Worm (Caenorhabditis elegans) whole organism, young adult: Measurements from ENCODE around the gene T22C8.1.

ENCODE experiments used
- B0019.2 ChIP-seq: fragments of 200-800 bp; sonication (Bioruptor generic); conservative IDR thresholded peaks from 2 replicates; pipeline ENCODE4 v1.3.6; 2022; ENCODE audit warnings: missing genetic modification reagents, missing genetic modification characterization, missing compliant biosample characterization
- B0261.1 ChIP-seq: sonication (generic microtip); optimal IDR thresholded peaks from 2 replicates; lab custom pipeline; 2016; ENCODE audit warnings: mild to moderate bottlenecking, missing genetic modification characterization, moderate library complexity, missing compliant biosample characterization
- C17E4.6 ChIP-seq: fragments of 200-800 bp; sonication (Bioruptor generic); IDR thresholded peaks from 2 replicates; pipeline ENCODE4 v1.3.6; 2022; ENCODE audit warnings: missing genetic modification reagents, missing genetic modification characterization, missing compliant biosample characterization
- D2030.7 ChIP-seq: fragments of 200-800 bp; sonication (Bioruptor generic); IDR thresholded peaks from 2 replicates; pipeline ENCODE4 v1.3.6; 2022; ENCODE audit warnings: missing genetic modification reagents, missing genetic modification characterization, missing compliant biosample characterization
- F10E7.11 ChIP-seq: sonication (generic microtip); optimal IDR thresholded peaks from 2 replicates; lab custom pipeline; 2017; ENCODE audit warnings: mild to moderate bottlenecking, missing genetic modification characterization, moderate library complexity, missing compliant biosample characterization
- F22D6.2 ChIP-seq: sonication (generic microtip); optimal IDR thresholded peaks from 2 replicates; lab custom pipeline; 2016; ENCODE audit warnings: mild to moderate bottlenecking, missing genetic modification characterization, missing compliant biosample characterization
- F55B11.4 ChIP-seq: sonication (generic microtip); optimal IDR thresholded peaks from 2 replicates; lab custom pipeline; 2016; ENCODE audit warnings: missing compliant biosample characterization, missing genetic modification characterization, borderline replicate concordance; ENCODE audit not compliant: insufficient read depth
- F57A8.1 ChIP-seq: fragments of 200-800 bp; sonication (Bioruptor generic); optimal IDR thresholded peaks from 2 replicates; lab custom pipeline; 2018; ENCODE audit warnings: mild to moderate bottlenecking, missing genetic modification characterization, moderate library complexity, missing compliant biosample characterization
- K11D2.4 ChIP-seq: fragments of 200-800 bp; sonication (Bioruptor generic); IDR thresholded peaks from 2 replicates; pipeline ENCODE4 v1.3.6; 2022; ENCODE audit warnings: missing genetic modification reagents, missing genetic modification characterization, missing compliant biosample characterization
- Y53F4B.3 ChIP-seq: fragments of 200-800 bp; sonication (Bioruptor generic); IDR thresholded peaks from 2 replicates; pipeline ENCODE4 v1.3.6; 2022; ENCODE audit warnings: missing genetic modification reagents, missing genetic modification characterization, missing compliant biosample characterization
- Y79H2A.3 ChIP-seq: fragments of 200-800 bp; sonication (Bioruptor generic); conservative IDR thresholded peaks from 2 replicates; pipeline ENCODE4 v1.3.6; 2022; ENCODE audit warnings: missing genetic modification reagents, missing genetic modification characterization, missing compliant biosample characterization
- Y95B8A.8 ChIP-seq: fragments of 200-800 bp; sonication (Bioruptor generic); IDR thresholded peaks from 2 replicates; pipeline ENCODE4 v1.3.6; 2022; ENCODE audit warnings: missing genetic modification reagents, missing genetic modification characterization, missing compliant biosample characterization
- aptf-2 ChIP-seq: fragments of 200-800 bp; sonication (Bioruptor generic); conservative IDR thresholded peaks from 2 replicates; pipeline ENCODE4 v1.3.6; 2022; ENCODE audit warnings: missing genetic modification reagents, missing genetic modification characterization, missing compliant biosample characterization
- athp-1 ChIP-seq: sonication (generic microtip); optimal IDR thresholded peaks from 2 replicates; lab custom pipeline; 2017; ENCODE audit warnings: mild to moderate bottlenecking, missing genetic modification characterization, missing compliant biosample characterization
- attf-5 ChIP-seq: fragments of 200-800 bp; sonication (Bioruptor generic); optimal IDR thresholded peaks from 2 replicates; lab custom pipeline; 2018; ENCODE audit warnings: mild to moderate bottlenecking, missing genetic modification characterization, missing compliant biosample characterization
- bed-2 ChIP-seq: fragments of 200-800 bp; sonication (Bioruptor generic); IDR thresholded peaks from 2 replicates; pipeline ENCODE4 v1.3.6; 2022; ENCODE audit warnings: missing genetic modification reagents, missing genetic modification characterization, missing compliant biosample characterization
- cebp-2 ChIP-seq: fragments of 200-800 bp; sonication (Bioruptor generic); IDR thresholded peaks from 2 replicates; pipeline ENCODE4 v1.3.6; 2022; ENCODE audit warnings: missing genetic modification characterization, missing compliant biosample characterization
- ceh-27 ChIP-seq: fragments of 200-800 bp; sonication (Bioruptor generic); optimal IDR thresholded peaks from 2 replicates; lab custom pipeline; 2018; ENCODE audit warnings: mild to moderate bottlenecking, missing genetic modification characterization, moderate library complexity, missing compliant biosample characterization
- ceh-58 ChIP-seq: fragments of 200-800 bp; sonication (Bioruptor generic); IDR thresholded peaks from 2 replicates; pipeline ENCODE4 v1.3.6; 2022; ENCODE audit warnings: missing genetic modification characterization, missing compliant biosample characterization
- ceh-79 ChIP-seq: sonication (generic microtip); optimal IDR thresholded peaks from 2 replicates; lab custom pipeline; 2017; ENCODE audit warnings: mild to moderate bottlenecking, missing genetic modification characterization, missing compliant biosample characterization
- dpff-1 ChIP-seq: sonication (generic microtip); optimal IDR thresholded peaks from 2 replicates; lab custom pipeline; 2017; ENCODE audit warnings: mild to moderate bottlenecking, missing genetic modification characterization, missing compliant biosample characterization
- ets-4 ChIP-seq: fragments of 200-800 bp; sonication (Bioruptor generic); optimal IDR thresholded peaks from 2 replicates; lab custom pipeline; 2018; ENCODE audit warnings: mild to moderate bottlenecking, missing genetic modification characterization, missing compliant biosample characterization
- him-1 ChIP-seq: sonication (generic microtip); optimal IDR thresholded peaks from 2 replicates; lab custom pipeline; 2016; ENCODE audit warnings: missing genotype, missing genetic modification reagents, missing genetic modification characterization, missing compliant biosample characterization
- hlh-12 ChIP-seq: sonication (generic microtip); optimal IDR thresholded peaks from 2 replicates; lab custom pipeline; 2016; ENCODE audit warnings: missing genetic modification characterization, missing compliant biosample characterization
- hmg-1.2 ChIP-seq: fragments of 200-800 bp; sonication (Bioruptor generic); IDR thresholded peaks from 2 replicates; pipeline ENCODE4 v1.3.6; 2022; ENCODE audit warnings: missing genetic modification reagents, missing genetic modification characterization, missing compliant biosample characterization
- hsf-1 ChIP-seq: fragments of 200-800 bp; sonication (Bioruptor generic); IDR thresholded peaks from 2 replicates; pipeline ENCODE4 v1.3.6; 2022; ENCODE audit warnings: missing genetic modification reagents, missing genetic modification characterization, missing compliant biosample characterization
- lag-1 ChIP-seq: fragments of 200-800 bp; sonication (Bioruptor generic); IDR thresholded peaks from 2 replicates; pipeline ENCODE4 v1.3.6; 2022; ENCODE audit warnings: missing genetic modification reagents, missing genetic modification characterization, missing compliant biosample characterization
- lin-26 ChIP-seq: fragments of 200-800 bp; sonication (Bioruptor generic); IDR thresholded peaks from 2 replicates; pipeline ENCODE4 v1.3.6; 2022; ENCODE audit warnings: missing genetic modification reagents, missing genetic modification characterization, missing compliant biosample characterization
- lin-40 ChIP-seq: sonication (generic microtip); optimal IDR thresholded peaks from 2 replicates; lab custom pipeline; 2016; ENCODE audit warnings: missing genetic modification characterization, mild to moderate bottlenecking, missing compliant biosample characterization, missing genotype, missing genetic modification reagents
- lsl-1 ChIP-seq: fragments of 200-800 bp; sonication (Bioruptor generic); optimal IDR thresholded peaks from 2 replicates; lab custom pipeline; 2018; ENCODE audit warnings: mild to moderate bottlenecking, missing genetic modification characterization, moderate library complexity, missing compliant biosample characterization
- madf-10 ChIP-seq: sonication (generic microtip); optimal IDR thresholded peaks from 2 replicates; lab custom pipeline; 2016; ENCODE audit warnings: mild to moderate bottlenecking, missing genetic modification characterization, missing compliant biosample characterization
- madf-6 ChIP-seq: fragments of 200-800 bp; sonication (Bioruptor generic); IDR thresholded peaks from 2 replicates; pipeline ENCODE4 v1.3.6; 2022; ENCODE audit warnings: missing genetic modification reagents, missing genetic modification characterization, missing compliant biosample characterization
- mel-28 ChIP-seq: sonication (generic microtip); optimal IDR thresholded peaks from 2 replicates; lab custom pipeline; 2016; ENCODE audit warnings: borderline replicate concordance, mild to moderate bottlenecking, missing genetic modification characterization, missing compliant biosample characterization
- mxl-1 ChIP-seq: sonication (generic microtip); optimal IDR thresholded peaks from 2 replicates; lab custom pipeline; 2016; ENCODE audit warnings: missing genetic modification characterization, missing compliant biosample characterization
- nhr-80 ChIP-seq: sonication (generic microtip); optimal IDR thresholded peaks from 2 replicates; lab custom pipeline; 2016; ENCODE audit warnings: missing genetic modification characterization, missing compliant biosample characterization
- pbrm-1 ChIP-seq: fragments of 200-800 bp; sonication (Bioruptor generic); IDR thresholded peaks from 2 replicates; pipeline ENCODE4 v1.3.6; 2022; ENCODE audit warnings: missing genetic modification reagents, missing genetic modification characterization, missing compliant biosample characterization
- repo-1 ChIP-seq: sonication (generic microtip); optimal IDR thresholded peaks from 2 replicates; lab custom pipeline; 2017; ENCODE audit warnings: mild to moderate bottlenecking, missing genetic modification characterization, missing compliant biosample characterization
- sea-2 ChIP-seq: fragments of 200-800 bp; sonication (Bioruptor generic); IDR thresholded peaks from 2 replicates; pipeline ENCODE4 v1.3.6; 2022; ENCODE audit warnings: missing genetic modification characterization, missing compliant biosample characterization
- snpc-1.1 ChIP-seq: sonication (generic microtip); optimal IDR thresholded peaks from 2 replicates; lab custom pipeline; 2017; ENCODE audit warnings: missing genetic modification characterization, mild to moderate bottlenecking, missing compliant biosample characterization, antibody characterized with exemption, moderate library complexity, missing genotype, missing genetic modification reagents; ENCODE audit not compliant: insufficient read depth
- sptf-2 ChIP-seq: fragments of 200-800 bp; sonication (Bioruptor generic); optimal IDR thresholded peaks from 2 replicates; lab custom pipeline; 2018; ENCODE audit warnings: mild to moderate bottlenecking, missing genetic modification characterization, missing compliant biosample characterization
- tbx-9 ChIP-seq: sonication (generic microtip); optimal IDR thresholded peaks from 2 replicates; lab custom pipeline; 2016; ENCODE audit warnings: borderline replicate concordance, missing genetic modification characterization, inconsistent platforms, missing compliant biosample characterization
- unc-130 ChIP-seq: sonication (generic microtip); optimal IDR thresholded peaks from 2 replicates; lab custom pipeline; 2016; ENCODE audit warnings: missing genetic modification reagents, missing genetic modification characterization, missing compliant biosample characterization
- zim-3 ChIP-seq: sonication (generic microtip); optimal IDR thresholded peaks from 2 replicates; lab custom pipeline; 2017; ENCODE audit warnings: mild to moderate bottlenecking, missing genetic modification characterization, moderate library complexity, missing compliant biosample characterization
- ztf-25 ChIP-seq: fragments of 200-800 bp; sonication (Bioruptor generic); IDR thresholded peaks from 2 replicates; pipeline ENCODE4 v1.3.6; 2022; ENCODE audit warnings: missing genetic modification reagents, missing genetic modification characterization, missing compliant biosample characterization

Gene T22C8.1

ce11 chrII:8607662-8608061 lies 4.9 kb upstream of the T22C8.1 start, which contains the start of gene F28C6.10:
Gene F28C6.10, plus strand, starts transcription at chrII:8607962.
- peak; percentile 28 for TF ChIP-seq him-1 (tag; lab: Kevin White, UChicago)
- no peak for TF ChIP-seq bed-2 (GFP tag; lab: Robert Waterston, UW)
- TF ChIP-seq, all 124 proteins: peak for 1

ce11 chrII:8610085-8610484 lies 2.5 kb upstream of the T22C8.1 start, which contains the start of gene F28C6.9:
Gene F28C6.9, minus strand, starts transcription at chrII:8610185.
- TF ChIP-seq K11D2.4 (GFP tag; lab: Robert Waterston, UW) (no peak), snpc-1.1 (tag; lab: Kevin White, UChicago) (no peak), hmg-1.2 (GFP tag; lab: Robert Waterston, UW) (no peak), B0019.2 (GFP tag; lab: Robert Waterston, UW) (no peak), lin-26 (GFP tag; lab: Robert Waterston, UW) (no peak), mxl-1 (tag; lab: Kevin White, UChicago) (no peak), ets-4 (GFP tag; lab: Kevin White, UChicago) (no peak), madf-6 (GFP tag; lab: Robert Waterston, UW) (no peak), cebp-2 (GFP tag; lab: Robert Waterston, UW) (no peak), repo-1 (no peak), F57A8.1 (no peak), sptf-2 (GFP tag; lab: Kevin White, UChicago) (no peak), hsf-1 (GFP tag; lab: Robert Waterston, UW) (no peak)

- TF ChIP-seq Y79H2A.3 (GFP tag; lab: Robert Waterston, UW) (no peak), Y53F4B.3 (GFP tag; lab: Robert Waterston, UW) (no peak), bed-2 (GFP tag; lab: Robert Waterston, UW) (no peak), unc-130 (no peak), F57A8.1 (no peak), lsl-1 (GFP tag; lab: Kevin White, UChicago) (no peak), ztf-25 (GFP tag; lab: Robert Waterston, UW) (no peak), nhr-80 (tag; lab: Kevin White, UChicago) (no peak), hlh-12 (tag; lab: Kevin White, UChicago) (no peak)
Observed at ce11 chrII:8610585-8610984, 2.0 kb upstream of the T22C8.1 start.

- TF ChIP-seq ceh-27 (GFP tag; lab: Kevin White, UChicago) (no peak), tbx-9 (tag; lab: Kevin White, UChicago) (no peak), zim-3 (tag; lab: Kevin White, UChicago) (no peak), athp-1 (tag; lab: Kevin White, UChicago) (no peak), ceh-58 (GFP tag; lab: Robert Waterston, UW) (no peak), dpff-1 (tag; lab: Kevin White, UChicago) (no peak), D2030.7 (no peak)
Observed at ce11 chrII:8611330-8611729, 1.2 kb upstream of the T22C8.1 start.

- TF ChIP-seq C17E4.6 (GFP tag; lab: Robert Waterston, UW) (no peak), F10E7.11 (tag; lab: Kevin White, UChicago) (no peak), Y95B8A.8 (GFP tag; lab: Robert Waterston, UW) (no peak), F22D6.2 (tag; lab: Kevin White, UChicago) (no peak), B0261.1 (tag; lab: Kevin White, UChicago) (no peak), sea-2 (GFP tag; lab: Robert Waterston, UW) (no peak), lin-40 (tag; lab: Kevin White, UChicago) (no peak), lag-1 (no peak), ceh-79 (no peak), madf-10 (no peak), attf-5 (GFP tag; lab: Kevin White, UChicago) (no peak), pbrm-1 (no peak), F55B11.4 (no peak), mel-28 (tag; lab: Kevin White, UChicago) (no peak), aptf-2 (GFP tag; lab: Robert Waterston, UW) (no peak), dpff-1 (tag; lab: Kevin White, UChicago) (no peak)
Observed at ce11 chrII:8616155-8616554, 3.6 kb downstream of the T22C8.1 start.
